Fruit fly (Drosophila melanogaster): Measurements from ENCODE around the gene Gclc.

dm6 chrX:8100026-8100825 is 15.7 kb downstream of the Gclc start:
- TF ChIP-seq OdsH (GFP tag; optimal IDR thresholded peaks at IDR 0.05) (peak; percentile 77), Ets21C (GFP tag; optimal IDR thresholded peaks at IDR 0.05) (peak; percentile 29), Met (GFP tag; optimal IDR thresholded peaks at IDR 0.05) (peak; percentile 77), CG6792 (GFP tag; optimal IDR thresholded peaks at IDR 0.05) (peak; percentile 77), Sox15 (GFP tag; optimal IDR thresholded peaks at IDR 0.05) (peak; percentile 48)

All from whole organism, prepupa.